Worm (Caenorhabditis elegans) whole organism, L1 larva: ENCODE results near the gene F59E11.6.

ENCODE experiments used
- C16A3.4 ChIP-seq: fragments of 150-350 bp; optimal IDR thresholded peaks from 2 replicates; lab custom pipeline; 2014; ENCODE audit warnings: missing biosample characterization, missing genetic modification characterization
- F16B12.6 ChIP-seq: fragments of 150-350 bp; optimal IDR thresholded peaks from 2 replicates; lab custom pipeline; 2014; ENCODE audit warnings: missing biosample characterization, missing genetic modification characterization
- ama-1 ChIP-seq: fragments of 150-350 bp; optimal IDR thresholded peaks from 2 replicates; lab custom pipeline; 2014
- ceh-8 ChIP-seq: fragments of 200-800 bp; sonication (Bioruptor generic); optimal IDR thresholded peaks from 2 replicates; lab custom pipeline; 2018; ENCODE audit warnings: mild to moderate bottlenecking, missing genetic modification characterization, moderate library complexity, missing compliant biosample characterization
- ceh-88 ChIP-seq: fragments of 200-800 bp; sonication (Bioruptor generic); IDR thresholded peaks from 2 replicates; pipeline ENCODE4 v1.3.6; 2022; ENCODE audit warnings: missing genetic modification characterization, missing compliant biosample characterization
- dpl-1 ChIP-seq, 3 experiments: fragments of 150-350 bp in 2 of 3; sonication (generic microtip) in 1 of 3; optimal IDR thresholded peaks; 2 replicates each; lab custom pipeline; 2014 to 2017; ENCODE audit warnings: missing biosample characterization in 3 of 3, missing genetic modification characterization in 3 of 3, missing genetic modification reagents in 3 of 3
- efl-1 ChIP-seq, 4 experiments: fragments of 150-350 bp; optimal IDR thresholded peaks in 3 of 4; peaks in 1 of 4; 1 replicate in 1 of 4; 2 replicates in 3 of 4; lab custom pipeline; 2014; ENCODE audit warnings: missing biosample characterization in 2 of 4, missing genetic modification characterization in 2 of 4, missing genetic modification reagents in 2 of 4
- efl-3 ChIP-seq: fragments of 200-800 bp; sonication (Bioruptor generic); optimal IDR thresholded peaks from 2 replicates; lab custom pipeline; 2018; ENCODE audit warnings: mild to moderate bottlenecking, missing genetic modification characterization, missing compliant biosample characterization
- egl-13 ChIP-seq: sonication (generic microtip); optimal IDR thresholded peaks from 2 replicates; lab custom pipeline; 2016; ENCODE audit warnings: missing genotype, missing genetic modification reagents, missing genetic modification characterization, missing compliant biosample characterization
- elt-3 ChIP-seq, 6 experiments: fragments of 150-350 bp in 1 of 6; sonication (generic microtip); optimal IDR thresholded peaks; 2 replicates each; lab custom pipeline; 2017 to 2018; ENCODE audit warnings: missing biosample characterization in 6 of 6, missing genetic modification characterization in 6 of 6, inconsistent platforms in 1 of 6
- fkh-10 ChIP-seq: sonication (generic microtip); optimal IDR thresholded peaks from 2 replicates; lab custom pipeline; 2017; ENCODE audit warnings: missing biosample characterization, missing genetic modification reagents, missing genetic modification characterization
- fkh-8 ChIP-seq: sonication (generic microtip); optimal IDR thresholded peaks from 2 replicates; lab custom pipeline; 2016; ENCODE audit warnings: mild to moderate bottlenecking, missing genetic modification characterization, missing compliant biosample characterization
- grh-1 ChIP-seq: fragments of 200-800 bp; sonication (Bioruptor generic); IDR thresholded peaks from 2 replicates; pipeline ENCODE4 v1.3.6; 2022; ENCODE audit warnings: missing genetic modification reagents, missing genetic modification characterization, missing compliant biosample characterization
- hlh-17 ChIP-seq: fragments of 200-800 bp; sonication (Bioruptor generic); optimal IDR thresholded peaks from 2 replicates; lab custom pipeline; 2018; ENCODE audit warnings: missing genetic modification characterization, mild to moderate bottlenecking, missing compliant biosample characterization, moderate library complexity, borderline replicate concordance
- lin-13 ChIP-seq: fragments of 150-350 bp; optimal IDR thresholded peaks from 2 replicates; lab custom pipeline; 2014; ENCODE audit warnings: missing biosample characterization, missing genetic modification reagents, missing genetic modification characterization
- lin-14 ChIP-seq: fragments of 200-800 bp; sonication (Bioruptor generic); optimal IDR thresholded peaks from 2 replicates; lab custom pipeline; 2018; ENCODE audit warnings: mild to moderate bottlenecking, missing genetic modification characterization, moderate library complexity, missing compliant biosample characterization
- lin-15B ChIP-seq: fragments of 150-350 bp; sonication (generic microtip); optimal IDR thresholded peaks from 3 replicates; lab custom pipeline; 2014; ENCODE audit warnings: missing biosample characterization, missing genetic modification characterization
- lin-35 ChIP-seq, 2 experiments: fragments of 150-350 bp; optimal IDR thresholded peaks; 2 replicates each; lab custom pipeline; 2014; ENCODE audit warnings: missing biosample characterization in 2 of 2, missing genetic modification characterization in 2 of 2, missing genetic modification reagents in 2 of 2
- lin-39 ChIP-seq: fragments of 150-350 bp; optimal IDR thresholded peaks from 2 replicates; lab custom pipeline; 2014; ENCODE audit warnings: missing biosample characterization, missing genetic modification reagents, missing genetic modification characterization
- mef-2 ChIP-seq: fragments of 150-350 bp; optimal IDR thresholded peaks from 2 replicates; lab custom pipeline; 2014; ENCODE audit warnings: missing biosample characterization, missing genetic modification characterization
- mep-1 ChIP-seq: fragments of 150-350 bp; optimal IDR thresholded peaks from 2 replicates; lab custom pipeline; 2014; ENCODE audit warnings: missing biosample characterization, missing genetic modification characterization
- nhr-12 ChIP-seq: sonication (generic microtip); optimal IDR thresholded peaks from 2 replicates; lab custom pipeline; 2017; ENCODE audit warnings: missing biosample characterization, missing genetic modification characterization
- nhr-19 ChIP-seq: fragments of 200-800 bp; sonication (Bioruptor generic); conservative IDR thresholded peaks from 2 replicates; pipeline ENCODE4 v1.3.6; 2022; ENCODE audit warnings: missing genetic modification characterization, missing compliant biosample characterization
- nhr-28 ChIP-seq: fragments of 150-350 bp; optimal IDR thresholded peaks from 2 replicates; lab custom pipeline; 2014; ENCODE audit warnings: missing biosample characterization, missing genetic modification characterization
- nhr-71 ChIP-seq: sonication (generic microtip); optimal IDR thresholded peaks from 2 replicates; lab custom pipeline; 2016; ENCODE audit warnings: mild to moderate bottlenecking, missing genetic modification characterization, moderate library complexity, missing compliant biosample characterization
- nhr-76 ChIP-seq: sonication (generic microtip); optimal IDR thresholded peaks from 2 replicates; lab custom pipeline; 2017; ENCODE audit warnings: missing biosample characterization, missing genetic modification characterization
- nhr-77 ChIP-seq: fragments of 150-350 bp; optimal IDR thresholded peaks from 2 replicates; lab custom pipeline; 2014; ENCODE audit warnings: missing biosample characterization, missing genetic modification characterization
- pag-3 ChIP-seq: sonication (generic microtip); optimal IDR thresholded peaks from 2 replicates; lab custom pipeline; 2017; ENCODE audit warnings: missing genetic modification characterization, mild to moderate bottlenecking, missing compliant biosample characterization, antibody characterized with exemption, borderline replicate concordance; ENCODE audit not compliant: insufficient read depth
- pqm-1 ChIP-seq: sonication (generic microtip); optimal IDR thresholded peaks from 3 replicates; lab custom pipeline; 2017; ENCODE audit warnings: missing biosample characterization, missing genetic modification characterization
- skn-1 ChIP-seq: fragments of 150-350 bp; optimal IDR thresholded peaks from 2 replicates; lab custom pipeline; 2014; ENCODE audit warnings: missing biosample characterization, missing genetic modification characterization
- snpc-4 ChIP-seq: fragments of 150-350 bp; optimal IDR thresholded peaks from 2 replicates; lab custom pipeline; 2014; ENCODE audit warnings: missing biosample characterization, missing genetic modification characterization
- snu-23 ChIP-seq: sonication (generic microtip); optimal IDR thresholded peaks from 2 replicates; lab custom pipeline; 2016; ENCODE audit warnings: missing genetic modification characterization, missing compliant biosample characterization
- sptf-1 ChIP-seq: fragments of 150-350 bp; optimal IDR thresholded peaks from 2 replicates; lab custom pipeline; 2014; ENCODE audit warnings: missing biosample characterization, missing genetic modification characterization
- sup-37 ChIP-seq: fragments of 200-800 bp; sonication (Bioruptor generic); optimal IDR thresholded peaks from 2 replicates; lab custom pipeline; 2018; ENCODE audit warnings: mild to moderate bottlenecking, missing genetic modification characterization, missing compliant biosample characterization
- tlp-1 ChIP-seq: fragments of 150-350 bp; optimal IDR thresholded peaks from 2 replicates; lab custom pipeline; 2014; ENCODE audit warnings: missing biosample characterization, missing genetic modification characterization
- unc-130 ChIP-seq: fragments of 150-350 bp; optimal IDR thresholded peaks from 2 replicates; lab custom pipeline; 2017; ENCODE audit warnings: missing biosample characterization, missing genetic modification characterization, inconsistent platforms
- unc-30 ChIP-seq: sonication (generic microtip); optimal IDR thresholded peaks from 2 replicates; lab custom pipeline; 2017; ENCODE audit warnings: missing biosample characterization, missing genetic modification characterization
- unc-62 ChIP-seq: fragments of 150-350 bp; optimal IDR thresholded peaks from 2 replicates; lab custom pipeline; 2014; ENCODE audit warnings: missing biosample characterization, missing genetic modification reagents, missing genetic modification characterization
- unc-86 ChIP-seq: sonication (generic microtip); optimal IDR thresholded peaks from 2 replicates; lab custom pipeline; 2016; ENCODE audit warnings: missing genetic modification characterization, missing compliant biosample characterization
- unc-98 ChIP-seq: fragments of 200-800 bp; sonication (Bioruptor generic); IDR thresholded peaks from 2 replicates; pipeline ENCODE4 v1.3.6; 2022; ENCODE audit warnings: missing genetic modification characterization, missing compliant biosample characterization
- vab-15 ChIP-seq: sonication (generic microtip); optimal IDR thresholded peaks from 2 replicates; lab custom pipeline; 2017; ENCODE audit warnings: missing genotype, mild to moderate bottlenecking, missing genetic modification characterization, missing compliant biosample characterization
- zag-1 ChIP-seq: fragments of 150-350 bp; optimal IDR thresholded peaks from 2 replicates; lab custom pipeline; 2014; ENCODE audit warnings: missing biosample characterization, missing genetic modification characterization
- zip-4 ChIP-seq: fragments of 200-800 bp; sonication (Bioruptor generic); optimal IDR thresholded peaks from 2 replicates; lab custom pipeline; 2018; ENCODE audit warnings: mild to moderate bottlenecking, missing genetic modification characterization, moderate library complexity, missing compliant biosample characterization
- ztf-11 ChIP-seq, 2 experiments: sonication (generic microtip); optimal IDR thresholded peaks; 2 replicates each; lab custom pipeline; 2016 to 2017; ENCODE audit warnings: missing genetic modification characterization in 2 of 2, missing biosample characterization in 1 of 2, missing compliant biosample characterization in 1 of 2
- ztf-4 ChIP-seq: fragments of 150-350 bp; optimal IDR thresholded peaks from 2 replicates; lab custom pipeline; 2014; ENCODE audit warnings: missing biosample characterization, missing genetic modification characterization

Gene F59E11.6

DNA sequence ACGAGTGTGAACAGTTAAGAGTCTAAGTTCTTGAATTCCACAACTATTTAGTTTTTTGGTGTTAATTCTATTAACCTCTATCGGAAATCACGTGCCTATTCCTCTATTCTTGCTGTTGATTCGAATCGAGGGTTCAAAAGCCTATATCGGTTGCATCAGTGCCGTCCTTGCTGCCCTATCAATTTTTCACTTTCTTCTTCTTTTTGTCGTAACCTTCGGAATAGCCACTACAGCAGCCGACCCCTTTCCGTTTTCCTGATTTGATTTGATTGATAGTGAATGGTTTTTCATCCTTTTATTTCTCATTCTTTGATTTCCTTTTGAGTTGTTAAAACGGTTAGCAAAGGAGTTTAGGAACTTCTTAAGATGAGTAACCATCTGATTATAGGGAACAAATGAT is 2.7 kb downstream of the F59E11.6 start (continued):
- TF ChIP-seq lin-13 (GFP tag; lab: Kevin White, UChicago): no peak
- TF ChIP-seq efl-1 (optimal IDR thresholded peaks at IDR 0.05; lab: Kevin White, UChicago): no peak
- TF ChIP-seq efl-1 (GFP tag; optimal IDR thresholded peaks at IDR 0.05 in 1 of 2; lab: Kevin White, UChicago): no peak
- no peak for TF ChIP-seq nhr-28 (tag; lab: Kevin White, UChicago)
- TF ChIP-seq mep-1 (tag; lab: Kevin White, UChicago): no peak
- TF ChIP-seq pqm-1 (tag; lab: Kevin White, UChicago): no peak
- TF ChIP-seq nhr-76: no peak
- no peak for TF ChIP-seq grh-1
- no peak for TF ChIP-seq efl-3 (GFP tag; lab: Kevin White, UChicago)
- TF ChIP-seq unc-30: no peak
- TF ChIP-seq unc-86: no peak
- TF ChIP-seq nhr-71 (tag; lab: Kevin White, UChicago): peak; percentile 30
- peak; percentile 23 for TF ChIP-seq unc-130 (tag; lab: Kevin White, UChicago)
- no peak for TF ChIP-seq zag-1
- no peak for TF ChIP-seq lin-39 (tag; lab: Kevin White, UChicago)
- TF ChIP-seq lin-35 (GFP tag; optimal IDR thresholded peaks at IDR 0.05; lab: Kevin White, UChicago): no peak
- no peak for TF ChIP-seq C16A3.4 (tag; lab: Kevin White, UChicago)
- TF ChIP-seq sup-37 (GFP tag; lab: Kevin White, UChicago): no peak
- no peak for TF ChIP-seq ztf-4
- TF ChIP-seq elt-3 (tag; optimal IDR thresholded peaks at IDR 0.05; lab: Kevin White, UChicago): peak in 4 of 6 experiments; percentile 44 to 91 (median 86)
- no peak for TF ChIP-seq sptf-1
- no peak for TF ChIP-seq snpc-4 (tag; lab: Kevin White, UChicago)
- no peak for TF ChIP-seq F16B12.6
- TF ChIP-seq egl-13 (tag; lab: Kevin White, UChicago): no peak
- TF ChIP-seq lin-15B: no peak
- TF ChIP-seq fkh-8 (tag; lab: Kevin White, UChicago): no peak
- peak; percentile 48 for TF ChIP-seq snu-23
- TF ChIP-seq nhr-77 (tag; lab: Kevin White, UChicago): no peak
- TF ChIP-seq ceh-88 (GFP tag; lab: Robert Waterston, UW): no peak
- no peak for TF ChIP-seq ama-1
- TF ChIP-seq mef-2 (tag; lab: Kevin White, UChicago): no peak
- no peak for TF ChIP-seq hlh-17 (GFP tag; lab: Kevin White, UChicago)
- no peak for TF ChIP-seq skn-1 (tag; lab: Kevin White, UChicago)
- no peak for TF ChIP-seq fkh-10
- no peak for TF ChIP-seq nhr-12 (tag; lab: Kevin White, UChicago)
- TF ChIP-seq vab-15 (tag; lab: Kevin White, UChicago): no peak
- peak; percentile 11 for TF ChIP-seq nhr-19 (GFP tag; lab: Robert Waterston, UW)
- TF ChIP-seq unc-98 (GFP tag; lab: Robert Waterston, UW): no peak

- no peak for TF ChIP-seq ceh-88 (GFP tag; lab: Robert Waterston, UW)
- no peak for TF ChIP-seq snu-23
- no peak for TF ChIP-seq skn-1 (tag; lab: Kevin White, UChicago)
- no peak for TF ChIP-seq nhr-71 (tag; lab: Kevin White, UChicago)
- TF ChIP-seq unc-62 (GFP tag; lab: Kevin White, UChicago): no peak
- no peak for TF ChIP-seq ztf-11 (tag; optimal IDR thresholded peaks at IDR 0.05; lab: Kevin White, UChicago)
- TF ChIP-seq nhr-19 (GFP tag; lab: Robert Waterston, UW): no peak
- no peak for TF ChIP-seq F16B12.6
- no peak for TF ChIP-seq tlp-1 (tag; lab: Kevin White, UChicago)
- TF ChIP-seq zip-4 (GFP tag; lab: Kevin White, UChicago): no peak
- TF ChIP-seq ceh-8: no peak
- no peak for TF ChIP-seq mef-2 (tag; lab: Kevin White, UChicago)
- no peak for TF ChIP-seq grh-1
- TF ChIP-seq dpl-1 (GFP tag; optimal IDR thresholded peaks at IDR 0.05; lab: Kevin White, UChicago): no peak
- no peak for TF ChIP-seq mep-1 (tag; lab: Kevin White, UChicago)
- TF ChIP-seq unc-30: no peak
- TF ChIP-seq ama-1: no peak
- TF ChIP-seq pag-3 (tag; lab: Kevin White, UChicago): no peak
- no peak for TF ChIP-seq lin-14 (GFP tag; lab: Kevin White, UChicago)
- TF ChIP-seq snpc-4 (tag; lab: Kevin White, UChicago): no peak
Measured at ce11 chrV:8994801-8995200, 3.2 kb downstream of the F59E11.6 start, which contains the start of gene F59E11.5. TSS of gene F59E11.5 (plus strand) at chrV:8995101.
